Worm (Caenorhabditis elegans): ENCODE measurements around the gene R08A2.2.

DNA sequence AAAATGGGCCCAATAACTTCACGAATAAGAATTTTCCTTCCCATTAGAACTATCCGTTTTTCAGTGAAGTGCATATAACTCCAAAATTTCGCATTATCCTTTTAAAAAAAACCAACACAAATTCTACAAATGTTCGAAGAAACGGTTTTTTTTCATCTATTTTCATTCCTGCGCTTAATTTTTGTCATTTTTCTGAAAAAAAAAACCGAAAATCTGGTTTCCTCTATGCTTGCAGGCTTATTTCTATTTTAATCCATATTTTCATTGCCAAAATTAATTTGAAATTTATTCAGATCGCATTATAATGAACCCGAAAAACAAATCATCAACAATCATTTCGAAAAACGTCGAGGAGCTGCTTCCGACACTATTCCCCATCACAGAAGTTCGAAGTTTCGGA lies 16.8 kb downstream of the R08A2.2 start, which contains the start of gene set-5:
- TF ChIP-seq unc-62 (GFP tag; optimal IDR thresholded peaks at IDR 0.05 in 1 of 2) (no peak), unc-62 (tag; optimal IDR thresholded peaks at IDR 0.05) (no peak), mdt-29 (GFP tag; IDR thresholded peaks at IDR 0.05) (no peak), zag-1 (tag; optimal IDR thresholded peaks at IDR 0.05) (no peak), Y75B8A.6 (GFP tag; IDR thresholded peaks at IDR 0.05) (no peak), skn-1 (tag; optimal IDR thresholded peaks at IDR 0.05) (no peak)

Data from whole organism, L4 larva.